Fruit fly (Drosophila melanogaster) whole organism, embryonic: Measurements from ENCODE around the gene Prosalpha6.

ENCODE experiments used
- Abd-B ChIP-seq: fragments of 200-800 bp; sonication (Bioruptor generic); optimal IDR thresholded peaks from 2 replicates; lab custom pipeline; 2018; ENCODE audit warnings: missing biosample characterization, mild to moderate bottlenecking, missing genetic modification characterization, moderate library complexity
- B-H2 ChIP-seq: fragments of 200-800 bp; sonication (Bioruptor generic); optimal IDR thresholded peaks from 2 replicates; lab custom pipeline; 2018; ENCODE audit warnings: missing biosample characterization, mild to moderate bottlenecking, missing genetic modification characterization
- Bgb ChIP-seq: fragments of 200-800 bp; sonication (Bioruptor generic); IDR thresholded peaks from 2 replicates; pipeline ENCODE4 v1.3.6; 2022; ENCODE audit warnings: missing biosample characterization, missing genetic modification characterization; ENCODE audit not compliant: partially characterized antibody
- CG10321 ChIP-seq: fragments of 200-800 bp; sonication (Bioruptor generic); IDR thresholded peaks from 2 replicates; pipeline ENCODE4 v1.3.6; 2022; ENCODE audit warnings: missing biosample characterization, missing genetic modification characterization
- CG10431 ChIP-seq: fragments of 200-800 bp; sonication (Bioruptor generic); optimal IDR thresholded peaks from 3 replicates; lab custom pipeline; 2018; ENCODE audit warnings: missing biosample characterization, mild to moderate bottlenecking, missing genetic modification characterization
- CG11398 ChIP-seq: fragments of 200-800 bp; sonication (Bioruptor generic); optimal IDR thresholded peaks from 2 replicates; lab custom pipeline; 2016; ENCODE audit warnings: missing biosample characterization, missing genetic modification characterization
- CG11695 ChIP-seq: fragments of 200-800 bp; sonication (Bioruptor generic); IDR thresholded peaks from 3 replicates; pipeline ENCODE4 v1.3.6; 2022; ENCODE audit warnings: missing biosample characterization, missing genetic modification characterization
- CG14710 ChIP-seq: fragments of 200-800 bp; sonication (Bioruptor generic); optimal IDR thresholded peaks from 3 replicates; lab custom pipeline; 2019; ENCODE audit warnings: missing biosample characterization, mild to moderate bottlenecking, missing genetic modification characterization, moderate library complexity
- CG1603 ChIP-seq: fragments of 200-800 bp; sonication (Bioruptor generic); optimal IDR thresholded peaks from 2 replicates; lab custom pipeline; 2019; ENCODE audit warnings: missing biosample characterization, mild to moderate bottlenecking, missing genetic modification characterization, moderate library complexity
- CG1832 ChIP-seq: fragments of 200-800 bp; sonication (Bioruptor generic); optimal IDR thresholded peaks from 2 replicates; lab custom pipeline; 2017; ENCODE audit warnings: missing biosample characterization, mild to moderate bottlenecking, missing genetic modification characterization, inconsistent platforms
- CG2678 ChIP-seq: fragments of 200-800 bp; sonication (Bioruptor generic); optimal IDR thresholded peaks from 3 replicates; lab custom pipeline; 2019; ENCODE audit warnings: missing biosample characterization, mild to moderate bottlenecking, missing genetic modification characterization, moderate library complexity
- CG31365 ChIP-seq: fragments of 200-800 bp; sonication (Bioruptor generic); optimal IDR thresholded peaks from 2 replicates; lab custom pipeline; 2018; ENCODE audit warnings: missing biosample characterization, mild to moderate bottlenecking, missing genetic modification characterization
- CG31441 ChIP-seq: fragments of 200-800 bp; sonication (Bioruptor generic); IDR thresholded peaks from 2 replicates; pipeline ENCODE4 v1.3.6; 2022; ENCODE audit warnings: missing biosample characterization, missing genetic modification characterization
- CG7963 ChIP-seq: fragments of 200-800 bp; sonication (Bioruptor generic); IDR thresholded peaks from 3 replicates; pipeline ENCODE4 v1.3.6; 2022; ENCODE audit warnings: missing biosample characterization, missing genetic modification characterization; ENCODE audit not compliant: partially characterized antibody
- CoRest ChIP-seq: fragments of 200-800 bp; sonication (Bioruptor generic); optimal IDR thresholded peaks from 3 replicates; lab custom pipeline; 2018; ENCODE audit warnings: missing biosample characterization, mild to moderate bottlenecking, missing genetic modification characterization, moderate library complexity
- Dfd ChIP-seq, 2 experiments: fragments of >200 bp; optimal IDR thresholded peaks; 2 replicates each; lab custom pipeline; 2017; ENCODE audit warnings: missing biosample characterization in 2 of 2, missing genetic modification characterization in 2 of 2
- Dip3 ChIP-seq: fragments of 200-800 bp; sonication (Bioruptor generic); optimal IDR thresholded peaks from 3 replicates; lab custom pipeline; 2016; ENCODE audit warnings: missing biosample characterization, missing genetic modification characterization
- Dll ChIP-seq: fragments of 200-800 bp; sonication (Bioruptor generic); IDR thresholded peaks from 4 replicates; pipeline ENCODE4 v1.3.6; 2022; ENCODE audit warnings: missing biosample characterization, missing genetic modification characterization; ENCODE audit not compliant: partially characterized antibody
- E2f2 ChIP-seq: fragments of 200-800 bp; sonication (Bioruptor generic); IDR thresholded peaks from 2 replicates; pipeline ENCODE4 v1.3.6; 2022; ENCODE audit warnings: missing biosample characterization, missing genetic modification characterization
- Lpt ChIP-seq: fragments of >200 bp; optimal IDR thresholded peaks from 2 replicates; lab custom pipeline; 2018; ENCODE audit warnings: missing biosample characterization, missing genetic modification characterization
- MESR4 ChIP-seq: fragments of 200-800 bp; sonication (Bioruptor generic); optimal IDR thresholded peaks from 2 replicates; lab custom pipeline; 2018; ENCODE audit warnings: missing biosample characterization, mild to moderate bottlenecking, missing genetic modification characterization, moderate library complexity
- NC2β ChIP-seq: fragments of 200-800 bp; sonication (Bioruptor generic); optimal IDR thresholded peaks from 2 replicates; lab custom pipeline; 2016; ENCODE audit warnings: missing biosample characterization, missing genetic modification characterization
- Pdp1 ChIP-seq, 2 experiments: fragments of 200-800 bp; sonication (Bioruptor generic); optimal IDR thresholded peaks; 3 replicates each; lab custom pipeline; 2016; ENCODE audit warnings: missing biosample characterization in 2 of 2, missing genetic modification characterization in 2 of 2, mild to moderate bottlenecking in 1 of 2, moderate library complexity in 1 of 2
- Six4 ChIP-seq: fragments of 200-800 bp; sonication (Bioruptor generic); optimal IDR thresholded peaks from 2 replicates; lab custom pipeline; 2016; ENCODE audit warnings: missing biosample characterization, missing genetic modification characterization
- Sry-δ ChIP-seq: fragments of 200-800 bp; sonication (Bioruptor generic); optimal IDR thresholded peaks from 2 replicates; lab custom pipeline; 2016; ENCODE audit warnings: missing biosample characterization, missing genetic modification characterization
- Xrp1 ChIP-seq: fragments of 200-800 bp; sonication (Bioruptor generic); IDR thresholded peaks from 2 replicates; pipeline ENCODE4 v1.3.6; 2022; ENCODE audit warnings: missing biosample characterization, missing genetic modification characterization
- YL-1 ChIP-seq: fragments of 200-800 bp; sonication (Bioruptor generic); optimal IDR thresholded peaks from 3 replicates; lab custom pipeline; 2017; ENCODE audit warnings: missing biosample characterization, mild to moderate bottlenecking, missing genetic modification characterization
- amos ChIP-seq: fragments of 200-800 bp; sonication (Bioruptor generic); IDR thresholded peaks from 2 replicates; pipeline ENCODE4 v1.3.6; 2022; ENCODE audit warnings: missing biosample characterization, missing genetic modification characterization; ENCODE audit not compliant: partially characterized antibody
- ap ChIP-seq: fragments of 200-800 bp; sonication (Bioruptor generic); IDR thresholded peaks from 2 replicates; pipeline ENCODE4 v1.3.6; 2022; ENCODE audit warnings: missing biosample characterization, missing genetic modification characterization
- bowl ChIP-seq: fragments of 200-800 bp; sonication (Bioruptor generic); IDR thresholded peaks from 2 replicates; pipeline ENCODE4 v1.3.6; 2022; ENCODE audit warnings: missing biosample characterization, missing genetic modification characterization
- br ChIP-seq: fragments of >200 bp; optimal IDR thresholded peaks from 2 replicates; lab custom pipeline; 2017
- da ChIP-seq: fragments of 200-800 bp; sonication (Bioruptor generic); optimal IDR thresholded peaks from 2 replicates; lab custom pipeline; 2016; ENCODE audit warnings: missing biosample characterization, missing genetic modification characterization
- dysf ChIP-seq: fragments of 200-800 bp; sonication (Bioruptor generic); IDR thresholded peaks from 3 replicates; pipeline ENCODE4 v1.3.6; 2022; ENCODE audit warnings: missing biosample characterization, missing genetic modification characterization
- en ChIP-seq: fragments of 200-800 bp; sonication (Bioruptor generic); optimal IDR thresholded peaks from 2 replicates; lab custom pipeline; 2016; ENCODE audit warnings: missing biosample characterization, missing genetic modification characterization
- grau ChIP-seq: fragments of 200-800 bp; optimal IDR thresholded peaks from 3 replicates; lab custom pipeline; 2019; ENCODE audit warnings: missing biosample characterization, mild to moderate bottlenecking, missing genetic modification characterization, moderate library complexity
- lola ChIP-seq, 3 experiments: fragments of >200 bp in 2 of 3; fragments of 200-800 bp in 1 of 3; sonication (Bioruptor generic) in 1 of 3; optimal IDR thresholded peaks; 2 replicates each; lab custom pipeline; 2017 to 2019; ENCODE audit warnings: missing biosample characterization in 3 of 3, missing genetic modification characterization in 3 of 3, mild to moderate bottlenecking in 1 of 3, moderate library complexity in 1 of 3
- nmo ChIP-seq: fragments of 200-800 bp; sonication (Bioruptor generic); optimal IDR thresholded peaks from 2 replicates; lab custom pipeline; 2018; ENCODE audit warnings: missing biosample characterization, mild to moderate bottlenecking, missing genetic modification characterization, moderate library complexity
- pan ChIP-seq, 4 experiments: fragments of >200 bp in 3 of 4; fragments of 200-800 bp in 1 of 4; sonication (Bioruptor generic) in 1 of 4; optimal IDR thresholded peaks in 3 of 4; IDR thresholded peaks in 1 of 4; 2 replicates each; pipeline versions ENCODE4 v1.3.6 to Lab custom; 2017 to 2022; ENCODE audit warnings: missing biosample characterization in 2 of 4, missing genetic modification characterization in 2 of 4, mixed read lengths in 1 of 4
- ranshi ChIP-seq: fragments of 200-800 bp; sonication (Bioruptor generic); IDR thresholded peaks from 2 replicates; pipeline ENCODE4 v1.3.6; 2022; ENCODE audit warnings: missing biosample characterization, missing genetic modification characterization
- ro ChIP-seq: fragments of 200-800 bp; sonication (Bioruptor generic); IDR thresholded peaks from 2 replicates; pipeline ENCODE4 v1.3.6; 2022; ENCODE audit warnings: missing biosample characterization, missing genetic modification characterization
- salm ChIP-seq: fragments of 200-800 bp; sonication (Bioruptor generic); optimal IDR thresholded peaks from 2 replicates; lab custom pipeline; 2018; ENCODE audit warnings: missing biosample characterization, mild to moderate bottlenecking, missing genetic modification characterization
- sob ChIP-seq: fragments of 200-800 bp; sonication (Bioruptor generic); IDR thresholded peaks from 2 replicates; pipeline ENCODE4 v1.3.6; 2022; ENCODE audit warnings: missing biosample characterization, missing genetic modification characterization
- ssp ChIP-seq: fragments of 200-800 bp; sonication (Bioruptor generic); IDR thresholded peaks from 2 replicates; pipeline ENCODE4 v1.3.6; 2022; ENCODE audit warnings: missing biosample characterization, missing genetic modification characterization
- sug ChIP-seq: fragments of 200-800 bp; optimal IDR thresholded peaks from 2 replicates; lab custom pipeline; 2019; ENCODE audit warnings: missing biosample characterization, mild to moderate bottlenecking, missing genetic modification characterization, moderate library complexity
- tgo ChIP-seq: fragments of 200-800 bp; sonication (Bioruptor generic); IDR thresholded peaks from 3 replicates; pipeline ENCODE4 v1.3.6; 2022; ENCODE audit warnings: missing biosample characterization, missing genetic modification characterization
- toy ChIP-seq: fragments of 200-800 bp; sonication (Bioruptor generic); IDR thresholded peaks from 2 replicates; pipeline ENCODE4 v1.3.6; 2022; ENCODE audit warnings: missing biosample characterization, missing genetic modification characterization
- yki ChIP-seq: fragments of >200 bp; optimal IDR thresholded peaks from 3 replicates; lab custom pipeline; 2018
- z ChIP-seq: fragments of 200-800 bp; sonication (Bioruptor generic); IDR thresholded peaks from 3 replicates; pipeline ENCODE4 v1.3.6; 2022; ENCODE audit warnings: missing biosample characterization, missing genetic modification characterization

Prosalpha6 gene

DNA sequence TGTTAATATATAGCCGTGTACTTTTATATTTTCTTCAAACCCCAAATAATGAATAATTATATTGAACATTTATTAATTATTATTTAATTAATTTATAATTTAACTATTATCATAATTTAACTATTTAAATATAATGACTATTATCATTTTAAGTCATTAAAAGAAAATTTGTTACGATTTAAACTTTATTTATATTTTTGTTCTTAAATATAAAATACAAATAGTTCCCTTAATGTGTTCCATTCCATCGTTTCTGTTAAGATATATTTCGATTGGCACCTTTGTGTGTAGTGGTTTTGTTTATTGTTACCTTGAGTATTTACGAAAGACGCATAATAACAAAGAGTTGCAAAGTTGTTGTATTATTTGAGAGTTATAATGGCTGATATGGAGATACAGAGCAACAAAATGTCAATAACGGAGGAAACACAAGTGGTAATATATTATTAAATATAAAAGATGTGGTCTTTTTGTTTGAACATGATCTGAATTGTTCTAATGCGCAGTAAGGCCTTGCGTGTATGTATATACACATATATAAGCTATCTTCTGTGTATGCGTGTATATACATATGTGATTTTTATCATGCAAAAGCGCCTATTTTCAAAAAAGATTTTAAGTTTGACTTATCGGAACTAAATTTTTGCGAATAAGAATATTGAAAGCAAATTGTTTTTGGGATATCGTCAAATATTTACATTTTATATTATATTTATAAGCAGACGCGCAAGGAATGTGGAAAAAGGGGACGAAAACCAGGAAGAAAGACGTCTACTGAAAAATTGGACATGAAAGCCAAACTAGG is 42.9 kb downstream of the Prosalpha6 start, which contains the start of gene REPTOR-BP (continued):
- TF ChIP-seq pan (optimal IDR thresholded peaks at IDR 0.05; lab: Kevin White, UChicago) (no peak), pan (GFP tag; optimal IDR thresholded peaks at IDR 0.05 in 1 of 2, IDR thresholded peaks at IDR 0.05 in 1 of 2) (no peak), CG7963 (GFP tag; lab: Robert Waterston, UW) (no peak), tgo (GFP tag; lab: Robert Waterston, UW) (no peak), dysf (GFP tag; lab: Robert Waterston, UW) (no peak), z (GFP tag; lab: Robert Waterston, UW) (no peak), E2f2 (GFP tag; lab: Robert Waterston, UW) (peak; percentile 58), bowl (GFP tag; lab: Robert Waterston, UW) (no peak), B-H2 (GFP tag; lab: Kevin White, UChicago) (no peak), ranshi (GFP tag; lab: Robert Waterston, UW) (no peak), Six4 (GFP tag; lab: Kevin White, UChicago) (no peak), CG10431 (GFP tag; lab: Kevin White, UChicago) (no peak)
- TF ChIP-seq, all 482 proteins: peak for 24

DNA sequence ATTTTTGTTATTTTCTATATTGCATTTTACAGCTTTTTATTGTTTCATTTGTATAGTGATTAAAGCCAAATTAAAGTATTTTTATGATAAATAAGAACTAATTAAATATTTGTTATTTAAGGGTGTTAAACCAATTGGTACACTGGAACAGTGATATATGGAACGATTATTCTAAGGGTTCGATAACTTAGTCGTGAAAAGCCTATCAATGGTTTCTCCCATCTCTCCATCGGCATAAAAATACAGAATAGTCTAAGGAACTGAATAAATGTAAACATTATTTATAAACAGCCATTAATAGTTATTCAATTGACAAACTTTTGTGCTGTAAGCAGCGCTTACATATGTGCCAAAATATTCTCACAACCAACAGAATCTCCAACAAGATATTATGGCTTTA is 44.0 kb downstream of the Prosalpha6 start, which contains the start of gene Mob3:
Gene Mob3, plus strand, starts transcription at position 208 of the 400 bp plus-strand sequence.
- TF ChIP-seq lola (GFP tag; optimal IDR thresholded peaks at IDR 0.05; lab: Kevin White, UChicago), result no peak
- TF ChIP-seq YL-1 (GFP tag; lab: Kevin White, UChicago), result peak; percentile 53
- TF ChIP-seq CG14710 (tag; lab: Kevin White, UChicago), result no peak
- no peak for TF ChIP-seq Lpt (GFP tag; lab: Kevin White, UChicago)
- no peak for TF ChIP-seq NC2β (GFP tag; lab: Kevin White, UChicago)
- TF ChIP-seq CG1603 (tag; lab: Kevin White, UChicago), result peak; percentile 82
- no peak for TF ChIP-seq da (GFP tag; lab: Kevin White, UChicago)
- TF ChIP-seq grau, result no peak
- no peak for TF ChIP-seq CG2678
- no peak for TF ChIP-seq CG31365
- TF ChIP-seq Xrp1, result no peak
- TF ChIP-seq CG31441, result no peak
- no peak for TF ChIP-seq CoRest (tag; lab: Kevin White, UChicago)
- TF ChIP-seq sob (GFP tag; lab: Robert Waterston, UW), result no peak
- TF ChIP-seq sug (tag; lab: Kevin White, UChicago), result no peak
- no peak for TF ChIP-seq salm
- no peak for TF ChIP-seq ap
- peak; percentile 52; the same call in 1 of the 2 replicates for TF ChIP-seq amos (GFP tag; lab: Robert Waterston, UW)
- no peak for TF ChIP-seq Abd-B (GFP tag; lab: Kevin White, UChicago)
- TF ChIP-seq nmo (GFP tag; lab: Kevin White, UChicago), result no peak
- no peak for TF ChIP-seq E2f2 (GFP tag; lab: Robert Waterston, UW)
- TF ChIP-seq CG10321 (GFP tag; lab: Robert Waterston, UW), result no peak
- no peak for TF ChIP-seq CG11695
- TF ChIP-seq CG1832 (GFP tag; lab: Kevin White, UChicago), result no peak
- TF ChIP-seq Bgb, result peak; percentile 54; the same call in 1 of the 2 replicates
- no peak for TF ChIP-seq toy
- TF ChIP-seq ssp (GFP tag; lab: Robert Waterston, UW), result no peak
- no peak for TF ChIP-seq Dfd (GFP tag; optimal IDR thresholded peaks at IDR 0.05; lab: Kevin White, UChicago)
- TF ChIP-seq en (GFP tag; lab: Kevin White, UChicago), result no peak
- TF ChIP-seq ro (GFP tag; lab: Robert Waterston, UW), result no peak
- TF ChIP-seq br (lab: Kevin White, UChicago), result no peak
- TF ChIP-seq Dip3, result no peak
- no peak for TF ChIP-seq yki (lab: Kevin White, UChicago)
- no peak for TF ChIP-seq Pdp1 (GFP tag; optimal IDR thresholded peaks at IDR 0.05; lab: Kevin White, UChicago)
- TF ChIP-seq Sry-δ (GFP tag; lab: Kevin White, UChicago), result peak; percentile 63
- TF ChIP-seq MESR4, result peak; percentile 37
- TF ChIP-seq CG11398 (GFP tag; lab: Kevin White, UChicago), result no peak
- TF ChIP-seq Dll, result peak; percentile 55; the same call in 1 of the 4 replicates
